Worm (Caenorhabditis elegans): Measurements from ENCODE around the gene F58G6.3.

The F58G6.3 gene

ce11 chrIV:9653184-9653583, at the start of gene F58G6.3:
Gene F58G6.3 (plus strand): TSS chrIV:9653535.
- TF ChIP-seq lsy-2 (tag; optimal IDR thresholded peaks at IDR 0.05): peak in 1 of 2 experiments; percentile 5
- TF ChIP-seq unc-55 (GFP tag; optimal IDR thresholded peaks at IDR 0.05): no peak

ce11 chrIV:9607945-9608344, 45.4 kb upstream of the F58G6.3 start:
- TF ChIP-seq nhr-25 (tag; optimal IDR thresholded peaks at IDR 0.05) (no peak), lsy-2 (tag; optimal IDR thresholded peaks at IDR 0.05) (no peak), mab-5 (tag; optimal IDR thresholded peaks at IDR 0.05) (no peak), ceh-16 (tag; optimal IDR thresholded peaks at IDR 0.05) (peak; percentile 39)

DNA sequence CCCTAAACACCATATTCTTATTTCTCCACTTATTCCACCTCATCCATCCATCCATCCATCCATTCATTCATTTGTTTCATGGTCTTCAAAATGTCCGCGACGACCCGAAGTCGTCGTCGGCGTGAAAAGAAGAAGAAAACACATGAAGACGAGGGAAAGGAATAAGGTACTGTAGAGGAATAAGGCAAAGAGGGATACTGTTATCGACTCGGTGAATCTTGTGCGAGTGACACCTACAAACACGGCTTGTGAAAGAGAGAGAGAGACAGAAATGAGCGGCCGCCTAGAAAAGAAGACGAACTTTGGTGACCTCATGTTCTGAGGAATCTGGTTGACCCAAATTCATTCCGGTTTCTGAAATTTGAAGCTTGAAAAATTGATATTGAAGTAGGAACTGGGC, 44.2 kb upstream of the F58G6.3 start:
- no peak for TF ChIP-seq lin-39 (tag; optimal IDR thresholded peaks at IDR 0.05)
- TF ChIP-seq elt-1 (tag; optimal IDR thresholded peaks at IDR 0.05): peak; percentile 40

DNA sequence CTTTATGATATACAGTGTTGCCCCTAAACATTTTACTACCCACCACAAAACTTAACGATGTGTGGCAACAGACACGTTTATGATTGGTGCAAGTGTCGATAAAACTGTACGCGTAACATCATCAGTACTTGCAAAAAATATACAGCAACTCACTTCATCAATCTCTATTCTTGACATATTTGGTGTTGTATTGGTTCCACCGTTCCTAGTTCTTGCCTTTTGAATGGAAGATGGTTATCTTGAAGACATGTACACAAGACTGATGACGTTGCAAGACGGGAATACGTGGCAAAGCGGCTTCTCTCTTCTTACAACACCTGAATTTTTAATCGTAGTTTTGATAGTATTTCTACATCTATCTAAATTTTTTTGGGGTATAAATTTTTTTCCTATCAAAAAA, 42.4 kb upstream of the F58G6.3 start:
- no peak for TF ChIP-seq nhr-12 (tag; optimal IDR thresholded peaks at IDR 0.05)
- peak; percentile 37 for TF ChIP-seq crh-2 (tag; optimal IDR thresholded peaks at IDR 0.05)
- peak; percentile 26 for TF ChIP-seq elt-1 (tag; optimal IDR thresholded peaks at IDR 0.05)
- no peak for TF ChIP-seq lsy-2 (tag; optimal IDR thresholded peaks at IDR 0.05)
- no peak for TF ChIP-seq lin-11 (tag; optimal IDR thresholded peaks at IDR 0.05)

- no peak for TF ChIP-seq mdl-1 (tag; optimal IDR thresholded peaks at IDR 0.05)
- TF ChIP-seq sma-9 (GFP tag; optimal IDR thresholded peaks at IDR 0.05): no peak
- no peak for TF ChIP-seq sma-9 (tag; optimal IDR thresholded peaks at IDR 0.05)
- no peak for TF ChIP-seq elt-3 (tag; optimal IDR thresholded peaks at IDR 0.05)
- no peak for TF ChIP-seq nhr-77 (tag; optimal IDR thresholded peaks at IDR 0.05)
- TF ChIP-seq ceh-16 (tag; optimal IDR thresholded peaks at IDR 0.05): no peak
- TF ChIP-seq nhr-23 (tag; optimal IDR thresholded peaks at IDR 0.05): peak; percentile 97
- no peak for TF ChIP-seq ZK546.5 (tag; optimal IDR thresholded peaks at IDR 0.05)
- no peak for TF ChIP-seq sma-3 (GFP tag; optimal IDR thresholded peaks at IDR 0.05)
- no peak for TF ChIP-seq Y55F3AM.14 (GFP tag; optimal IDR thresholded peaks at IDR 0.05)
- TF ChIP-seq elt-1 (tag; optimal IDR thresholded peaks at IDR 0.05): peak; percentile 60
Observed at ce11 chrIV:9613072-9613590, 40.2 kb upstream of the F58G6.3 start.

- TF ChIP-seq skn-1 (tag; optimal IDR thresholded peaks at IDR 0.05) (no peak), unc-62 (GFP tag; optimal IDR thresholded peaks at IDR 0.05) (no peak), nhr-12 (tag; optimal IDR thresholded peaks at IDR 0.05) (no peak), alr-1 (tag; optimal IDR thresholded peaks at IDR 0.05) (no peak), mbf-1 (tag; optimal IDR thresholded peaks at IDR 0.05) (no peak), nhr-6 (tag; optimal IDR thresholded peaks at IDR 0.05) (no peak), lsy-2 (tag; optimal IDR thresholded peaks at IDR 0.05) (no peak), mdl-1 (tag; optimal IDR thresholded peaks at IDR 0.05) (no peak), nhr-23 (tag; optimal IDR thresholded peaks at IDR 0.05) (peak; percentile 99), nhr-25 (tag; optimal IDR thresholded peaks at IDR 0.05) (no peak), fos-1 (tag; optimal IDR thresholded peaks at IDR 0.05) (no peak), sma-9 (GFP tag; optimal IDR thresholded peaks at IDR 0.05) (peak; percentile 46), sma-9 (tag; optimal IDR thresholded peaks at IDR 0.05) (no peak), elt-1 (tag; optimal IDR thresholded peaks at IDR 0.05) (peak; percentile 93), ztf-4 (tag; optimal IDR thresholded peaks at IDR 0.05) (no peak), nhr-11 (tag; optimal IDR thresholded peaks at IDR 0.05) (no peak), peb-1 (tag; optimal IDR thresholded peaks at IDR 0.05) (no peak), nhr-21 (tag; optimal IDR thresholded peaks at IDR 0.05) (no peak), sma-3 (GFP tag; optimal IDR thresholded peaks at IDR 0.05) (no peak), unc-39 (tag; optimal IDR thresholded peaks at IDR 0.05) (no peak), R02D3.7 (tag; optimal IDR thresholded peaks at IDR 0.05) (no peak), aly-2 (tag; optimal IDR thresholded peaks at IDR 0.05) (no peak)
Observed at ce11 chrIV:9614060-9614459, 39.3 kb upstream of the F58G6.3 start.

DNA sequence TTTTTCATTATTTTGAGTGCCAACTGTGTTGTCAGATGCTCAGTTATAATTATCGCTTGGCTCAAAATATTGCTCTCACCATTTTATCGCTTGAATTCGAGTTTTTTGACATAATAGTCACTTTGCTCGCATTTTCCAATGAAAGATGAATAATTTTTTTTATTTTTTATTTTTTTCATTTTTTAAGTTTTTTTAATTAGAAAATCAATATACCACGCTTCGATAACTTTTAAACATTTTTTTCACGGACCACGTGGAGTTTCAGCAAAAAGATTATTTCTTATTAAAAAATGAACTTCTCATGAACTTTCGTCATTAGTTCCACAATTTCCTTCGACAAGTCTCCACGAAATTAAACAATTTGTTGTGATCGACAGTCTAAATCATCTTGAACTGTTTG, 38.6 kb upstream of the F58G6.3 start, which contains the start of gene elt-1:
TSS of gene elt-1 (plus strand) at position 301 of the 400 bp plus-strand sequence.
- no peak for TF ChIP-seq zag-1 (tag; optimal IDR thresholded peaks at IDR 0.05)
- no peak for TF ChIP-seq aly-2 (tag; optimal IDR thresholded peaks at IDR 0.05)
- no peak for TF ChIP-seq crh-2 (tag; optimal IDR thresholded peaks at IDR 0.05)
- TF ChIP-seq nhr-6 (tag; optimal IDR thresholded peaks at IDR 0.05): no peak
- TF ChIP-seq sma-9 (GFP tag; optimal IDR thresholded peaks at IDR 0.05): no peak
- no peak for TF ChIP-seq sma-9 (tag; optimal IDR thresholded peaks at IDR 0.05)
- no peak for TF ChIP-seq nhr-25 (tag; optimal IDR thresholded peaks at IDR 0.05)
- TF ChIP-seq lin-39 (tag; optimal IDR thresholded peaks at IDR 0.05): no peak
- TF ChIP-seq ZK546.5 (tag; optimal IDR thresholded peaks at IDR 0.05): no peak
- no peak for TF ChIP-seq unc-62 (GFP tag; optimal IDR thresholded peaks at IDR 0.05)
- TF ChIP-seq F13H6.1 (tag; optimal IDR thresholded peaks at IDR 0.05): no peak
- no peak for TF ChIP-seq ceh-16 (tag; optimal IDR thresholded peaks at IDR 0.05)
- TF ChIP-seq ztf-1 (GFP tag; conservative IDR thresholded peaks at IDR 0.05): no peak
- no peak for TF ChIP-seq mab-5 (tag; optimal IDR thresholded peaks at IDR 0.05)

All from whole organism, L2 larva.